Worm (Caenorhabditis elegans) whole organism, L4 larva: ENCODE measurements around the gene D2007.2.

Experiments used
- ces-1 ChIP-seq: fragments of 150-350 bp; sonication (generic microtip); optimal IDR thresholded peaks from 4 replicates; lab custom pipeline; 2014; ENCODE audit warnings: missing biosample characterization, missing genetic modification reagents, missing genetic modification characterization
- nhr-237 ChIP-seq: sonication (generic microtip); optimal IDR thresholded peaks from 2 replicates; lab custom pipeline; 2017; ENCODE audit warnings: missing biosample characterization, missing genetic modification characterization
- pha-4 ChIP-seq, 2 experiments: fragments of 150-350 bp in 1 of 2; fragments of 200-800 bp in 1 of 2; sonication (Bioruptor generic) in 1 of 2; IDR thresholded peaks in 1 of 2; optimal IDR thresholded peaks in 1 of 2; 2 replicates each; pipeline versions ENCODE4 v1.3.6 to Lab custom; 2014 to 2022; ENCODE audit warnings: missing genetic modification characterization in 2 of 2, missing genetic modification reagents in 2 of 2, missing biosample characterization in 1 of 2, missing compliant biosample characterization in 1 of 2

ce11 chrIII:8100960-8101359, 47.8 kb upstream of the D2007.2 start, which contains the start of gene plk-1:
- TF ChIP-seq pha-4 (GFP tag; IDR thresholded peaks at IDR 0.05; lab: Robert Waterston, UW) (no peak), pha-4 (tag; optimal IDR thresholded peaks at IDR 0.05; lab: Kevin White, UChicago) (no peak), nhr-237 (tag; lab: Kevin White, UChicago) (no peak), ces-1 (GFP tag; lab: Kevin White, UChicago) (no peak)
